Worm (Caenorhabditis elegans) whole organism, L2 larva: ENCODE data around the gene srgp-1.
A peak's percentile ranks its signal among the peaks of the same experiment; 100 is the strongest.

Source experiments
- C34F6.9 ChIP-seq: fragments of 150-350 bp; optimal IDR thresholded peaks from 2 replicates; lab custom pipeline; 2014; ENCODE audit warnings: missing biosample characterization, missing genetic modification characterization
- F13H6.1 ChIP-seq: sonication (generic microtip); optimal IDR thresholded peaks from 2 replicates; lab custom pipeline; 2016; ENCODE audit warnings: missing genetic modification characterization, missing compliant biosample characterization
- ZK546.5 ChIP-seq: sonication (generic microtip); optimal IDR thresholded peaks from 2 replicates; lab custom pipeline; 2017; ENCODE audit warnings: missing biosample characterization, missing genetic modification characterization
- alr-1 ChIP-seq: fragments of 150-350 bp; optimal IDR thresholded peaks from 2 replicates; lab custom pipeline; 2014; ENCODE audit warnings: missing biosample characterization, missing genetic modification characterization
- aly-2 ChIP-seq: fragments of 150-350 bp; optimal IDR thresholded peaks from 2 replicates; lab custom pipeline; 2014; ENCODE audit warnings: missing biosample characterization, missing genetic modification characterization
- ama-1 ChIP-seq: fragments of 150-350 bp; optimal IDR thresholded peaks from 2 replicates; lab custom pipeline; 2018; ENCODE audit warnings: inconsistent platforms
- blmp-1 ChIP-seq: sonication (generic microtip); optimal IDR thresholded peaks from 2 replicates; lab custom pipeline; 2017; ENCODE audit warnings: missing genetic modification characterization, mild to moderate bottlenecking, missing compliant biosample characterization, antibody characterized with exemption, moderate library complexity; ENCODE audit not compliant: insufficient read depth
- ceh-16 ChIP-seq: fragments of 150-350 bp; optimal IDR thresholded peaks from 2 replicates; lab custom pipeline; 2014; ENCODE audit warnings: missing biosample characterization, missing genetic modification characterization
- ceh-82 ChIP-seq: fragments of 150-350 bp; optimal IDR thresholded peaks from 2 replicates; lab custom pipeline; 2014; ENCODE audit warnings: missing biosample characterization, missing genetic modification characterization
- crh-2 ChIP-seq: sonication (generic microtip); optimal IDR thresholded peaks from 2 replicates; lab custom pipeline; 2017; ENCODE audit warnings: missing biosample characterization, missing genetic modification characterization
- dmd-4 ChIP-seq: sonication (generic microtip); optimal IDR thresholded peaks from 2 replicates; lab custom pipeline; 2017; ENCODE audit warnings: missing biosample characterization, missing genetic modification characterization
- egl-27 ChIP-seq: sonication (generic microtip); optimal IDR thresholded peaks from 3 replicates; lab custom pipeline; 2017; ENCODE audit warnings: missing biosample characterization, missing genetic modification reagents, missing genetic modification characterization
- elt-1 ChIP-seq: fragments of 150-350 bp; optimal IDR thresholded peaks from 2 replicates; lab custom pipeline; 2014; ENCODE audit warnings: missing biosample characterization, missing genetic modification characterization
- elt-3 ChIP-seq: sonication (generic microtip); optimal IDR thresholded peaks from 2 replicates; lab custom pipeline; 2017; ENCODE audit warnings: missing biosample characterization, missing genetic modification characterization
- fos-1 ChIP-seq: fragments of 150-350 bp; optimal IDR thresholded peaks from 2 replicates; lab custom pipeline; 2014; ENCODE audit warnings: missing biosample characterization, missing genetic modification characterization
- gmeb-1 ChIP-seq: fragments of 150-350 bp; optimal IDR thresholded peaks from 2 replicates; lab custom pipeline; 2014; ENCODE audit warnings: missing biosample characterization, missing genetic modification characterization
- lin-13 ChIP-seq: fragments of 150-350 bp; optimal IDR thresholded peaks from 2 replicates; lab custom pipeline; 2014; ENCODE audit warnings: missing biosample characterization, missing genetic modification reagents, missing genetic modification characterization
- lin-39 ChIP-seq: fragments of 150-350 bp; optimal IDR thresholded peaks from 2 replicates; lab custom pipeline; 2014; ENCODE audit warnings: missing biosample characterization, missing genetic modification reagents, missing genetic modification characterization
- lsy-2 ChIP-seq, 2 experiments: fragments of 150-350 bp in 1 of 2; sonication (generic microtip) in 1 of 2; optimal IDR thresholded peaks; 2 replicates each; lab custom pipeline; 2014 to 2017; ENCODE audit warnings: missing biosample characterization in 2 of 2, missing genetic modification characterization in 2 of 2
- mab-5 ChIP-seq: fragments of 150-350 bp; optimal IDR thresholded peaks from 2 replicates; lab custom pipeline; 2014; ENCODE audit warnings: missing biosample characterization, missing genetic modification characterization
- mbf-1 ChIP-seq: sonication (generic microtip); optimal IDR thresholded peaks from 2 replicates; lab custom pipeline; 2017; ENCODE audit warnings: missing biosample characterization, missing genetic modification characterization
- mdl-1 ChIP-seq, 2 experiments: fragments of 150-350 bp in 1 of 2; sonication (generic microtip) in 1 of 2; optimal IDR thresholded peaks; 2 replicates each; lab custom pipeline; 2017; ENCODE audit warnings: missing biosample characterization in 2 of 2, missing genetic modification characterization in 2 of 2
- nhr-10 ChIP-seq: sonication (generic microtip); optimal IDR thresholded peaks from 2 replicates; lab custom pipeline; 2017; ENCODE audit warnings: missing biosample characterization, missing genetic modification characterization
- nhr-11 ChIP-seq: fragments of 150-350 bp; optimal IDR thresholded peaks from 2 replicates; lab custom pipeline; 2014; ENCODE audit warnings: missing biosample characterization, missing genetic modification characterization
- nhr-12 ChIP-seq: fragments of 150-350 bp; optimal IDR thresholded peaks from 2 replicates; lab custom pipeline; 2014; ENCODE audit warnings: missing biosample characterization, missing genetic modification characterization
- nhr-129 ChIP-seq: fragments of 150-350 bp; optimal IDR thresholded peaks from 2 replicates; lab custom pipeline; 2014; ENCODE audit warnings: missing biosample characterization, missing genetic modification characterization
- nhr-21 ChIP-seq: fragments of 150-350 bp; optimal IDR thresholded peaks from 2 replicates; lab custom pipeline; 2014; ENCODE audit warnings: missing biosample characterization, missing genetic modification characterization
- nhr-23 ChIP-seq: fragments of 150-350 bp; optimal IDR thresholded peaks from 2 replicates; lab custom pipeline; 2014; ENCODE audit warnings: missing biosample characterization, missing genetic modification reagents, missing genetic modification characterization
- nhr-237 ChIP-seq: fragments of 150-350 bp; optimal IDR thresholded peaks from 2 replicates; lab custom pipeline; 2014; ENCODE audit warnings: missing biosample characterization, missing genetic modification characterization
- nhr-25 ChIP-seq: fragments of 150-350 bp; sonication (generic microtip); optimal IDR thresholded peaks from 3 replicates; lab custom pipeline; 2014; ENCODE audit warnings: missing biosample characterization, missing genetic modification characterization
- nhr-6 ChIP-seq: fragments of 150-350 bp; optimal IDR thresholded peaks from 2 replicates; lab custom pipeline; 2014; ENCODE audit warnings: missing biosample characterization, missing genetic modification characterization
- nhr-77 ChIP-seq: fragments of 150-350 bp; optimal IDR thresholded peaks from 2 replicates; lab custom pipeline; 2014; ENCODE audit warnings: missing biosample characterization, missing genetic modification characterization
- peb-1 ChIP-seq: fragments of 150-350 bp; optimal IDR thresholded peaks from 2 replicates; lab custom pipeline; 2014; ENCODE audit warnings: missing biosample characterization, missing genetic modification characterization
- sem-4 ChIP-seq: fragments of 150-350 bp; optimal IDR thresholded peaks from 2 replicates; lab custom pipeline; 2014; ENCODE audit warnings: missing biosample characterization, missing genetic modification reagents, missing genetic modification characterization
- sma-3 ChIP-seq: sonication (generic microtip); optimal IDR thresholded peaks from 2 replicates; lab custom pipeline; 2016; ENCODE audit warnings: missing genetic modification reagents, missing genetic modification characterization, missing compliant biosample characterization
- sma-9 ChIP-seq, 2 experiments: fragments of 150-350 bp in 1 of 2; sonication (generic microtip) in 1 of 2; optimal IDR thresholded peaks; 2 replicates each; lab custom pipeline; 2014 to 2016; ENCODE audit warnings: missing genetic modification characterization in 2 of 2, mild to moderate bottlenecking in 1 of 2, missing biosample characterization in 1 of 2, missing compliant biosample characterization in 1 of 2, missing genetic modification reagents in 1 of 2, moderate library complexity in 1 of 2
- snpc-4 ChIP-seq: fragments of 150-350 bp; optimal IDR thresholded peaks from 2 replicates; lab custom pipeline; 2014; ENCODE audit warnings: missing biosample characterization, missing genetic modification characterization
- unc-39 ChIP-seq: fragments of 150-350 bp; optimal IDR thresholded peaks from 2 replicates; lab custom pipeline; 2014; ENCODE audit warnings: missing biosample characterization, missing genetic modification characterization
- unc-55 ChIP-seq: fragments of 150-350 bp; sonication (generic microtip); optimal IDR thresholded peaks from 3 replicates; lab custom pipeline; 2014; ENCODE audit warnings: missing biosample characterization, missing genetic modification reagents, missing genetic modification characterization
- zag-1 ChIP-seq: fragments of 150-350 bp; optimal IDR thresholded peaks from 2 replicates; lab custom pipeline; 2014; ENCODE audit warnings: missing biosample characterization, missing genetic modification characterization
- ztf-1 ChIP-seq: fragments of 200-800 bp; sonication (Bioruptor generic); conservative IDR thresholded peaks from 2 replicates; pipeline ENCODE4 v1.3.6; 2022; ENCODE audit warnings: missing genetic modification characterization, missing compliant biosample characterization
- ztf-11 ChIP-seq: sonication (generic microtip); optimal IDR thresholded peaks from 2 replicates; lab custom pipeline; 2017; ENCODE audit warnings: missing biosample characterization, missing genetic modification characterization
- ztf-4 ChIP-seq: fragments of 150-350 bp; optimal IDR thresholded peaks from 2 replicates; lab custom pipeline; 2014; ENCODE audit warnings: missing biosample characterization, missing genetic modification characterization

srgp-1 gene

ce11 chrIV:11522225-11522952, 47.9 kb upstream of the srgp-1 start:
- TF ChIP-seq lsy-2 (tag; optimal IDR thresholded peaks at IDR 0.05; lab: Kevin White, UChicago), result peak; percentile 47 to 84
- TF ChIP-seq alr-1, result no peak
- TF ChIP-seq elt-3, result no peak
- peak; percentile 21 for TF ChIP-seq ceh-82
- TF ChIP-seq nhr-12 (tag; lab: Kevin White, UChicago), result no peak
- TF ChIP-seq lin-13 (GFP tag; lab: Kevin White, UChicago), result peak; percentile 46
- TF ChIP-seq ZK546.5 (tag; lab: Kevin White, UChicago), result no peak
- TF ChIP-seq nhr-11, result no peak
- TF ChIP-seq sem-4 (tag; lab: Kevin White, UChicago), result peak; percentile 78
- TF ChIP-seq ama-1 (lab: Kevin White, UChicago), result peak; percentile 83
- TF ChIP-seq nhr-21 (tag; lab: Kevin White, UChicago), result peak; percentile 65
- TF ChIP-seq ztf-1 (GFP tag; lab: Robert Waterston, UW), result no peak
- no peak for TF ChIP-seq nhr-237 (tag; lab: Kevin White, UChicago)
- TF ChIP-seq mbf-1 (tag; lab: Kevin White, UChicago), result no peak
- TF ChIP-seq nhr-23 (tag; lab: Kevin White, UChicago), result no peak
- no peak for TF ChIP-seq peb-1
- TF ChIP-seq nhr-10 (tag; lab: Kevin White, UChicago), result no peak
- no peak for TF ChIP-seq unc-39 (tag; lab: Kevin White, UChicago)
- TF ChIP-seq snpc-4 (tag; lab: Kevin White, UChicago), result no peak
- peak; percentile 81 for TF ChIP-seq blmp-1
- TF ChIP-seq crh-2 (tag; lab: Kevin White, UChicago), result peak; percentile 97
- TF ChIP-seq F13H6.1 (tag; lab: Kevin White, UChicago), result peak; percentile 81
- TF ChIP-seq sma-3 (GFP tag; lab: Kevin White, UChicago), result peak; percentile 56
- TF ChIP-seq mdl-1 (tag; optimal IDR thresholded peaks at IDR 0.05; lab: Kevin White, UChicago), result peak in 1 of 2 experiments; percentile 10
- no peak for TF ChIP-seq elt-1
- peak; percentile 78 for TF ChIP-seq ztf-4 (tag; lab: Kevin White, UChicago)
- TF ChIP-seq aly-2 (tag; lab: Kevin White, UChicago), result no peak
- TF ChIP-seq nhr-25 (tag; lab: Kevin White, UChicago), result peak; percentile 68
- TF ChIP-seq ztf-11 (tag; lab: Kevin White, UChicago), result no peak
- peak; percentile 2 for TF ChIP-seq mab-5
- peak; percentile 63 for TF ChIP-seq fos-1
- TF ChIP-seq nhr-129 (tag; lab: Kevin White, UChicago), result peak; percentile 76
- peak; percentile 82 for TF ChIP-seq unc-55
- TF ChIP-seq ceh-16 (tag; lab: Kevin White, UChicago), result no peak
- peak; percentile 21 for TF ChIP-seq zag-1 (tag; lab: Kevin White, UChicago)
- peak; percentile 88 for TF ChIP-seq C34F6.9 (tag; lab: Kevin White, UChicago)
- peak; percentile 83 for TF ChIP-seq sma-9 (GFP tag; optimal IDR thresholded peaks at IDR 0.05; lab: Kevin White, UChicago)
- TF ChIP-seq sma-9 (tag; optimal IDR thresholded peaks at IDR 0.05; lab: Kevin White, UChicago), result no peak
- TF ChIP-seq nhr-77 (tag; lab: Kevin White, UChicago), result peak; percentile 41
- peak; percentile 65 for TF ChIP-seq egl-27 (tag; lab: Kevin White, UChicago)
- peak; percentile 65 for TF ChIP-seq gmeb-1 (tag; lab: Kevin White, UChicago)
- TF ChIP-seq dmd-4, result no peak
- no peak for TF ChIP-seq lin-39 (tag; lab: Kevin White, UChicago)
- TF ChIP-seq nhr-6 (tag; lab: Kevin White, UChicago), result peak; percentile 60

- TF ChIP-seq mbf-1 (tag; lab: Kevin White, UChicago), result no peak
- no peak for TF ChIP-seq dmd-4
- TF ChIP-seq sem-4 (tag; lab: Kevin White, UChicago), result no peak
- TF ChIP-seq F13H6.1 (tag; lab: Kevin White, UChicago), result no peak
- TF ChIP-seq, all 48 proteins: peak for 0
Observed at ce11 chrIV:11523685-11524084, 46.6 kb upstream of the srgp-1 start.
